Fruit fly (Drosophila melanogaster) whole organism, embryonic: ENCODE results near the gene wls.
A peak's percentile ranks its signal among the peaks of the same experiment; 100 is the strongest.

Experiments
- Adf1 ChIP-seq: fragments of 200-800 bp; sonication (Bioruptor generic); IDR thresholded peaks from 2 replicates; pipeline ENCODE4 v1.3.6; 2022; ENCODE audit warnings: missing biosample characterization, missing genetic modification characterization
- B-H2 ChIP-seq: fragments of 200-800 bp; sonication (Bioruptor generic); optimal IDR thresholded peaks from 2 replicates; lab custom pipeline; 2018; ENCODE audit warnings: missing biosample characterization, mild to moderate bottlenecking, missing genetic modification characterization
- CG10267 ChIP-seq: fragments of 200-800 bp; sonication (Bioruptor generic); optimal IDR thresholded peaks from 2 replicates; lab custom pipeline; 2018; ENCODE audit warnings: missing biosample characterization, mild to moderate bottlenecking, missing genetic modification characterization, moderate library complexity
- CG12071 ChIP-seq: fragments of 200-800 bp; sonication (Bioruptor generic); optimal IDR thresholded peaks from 3 replicates; lab custom pipeline; 2018; ENCODE audit warnings: missing biosample characterization, mild to moderate bottlenecking, missing genetic modification characterization
- CG13123 ChIP-seq: fragments of 200-800 bp; sonication (Bioruptor generic); optimal IDR thresholded peaks from 2 replicates; lab custom pipeline; 2016; ENCODE audit warnings: missing biosample characterization, missing genetic modification characterization
- CG13296 ChIP-seq: fragments of 200-800 bp; sonication (Bioruptor generic); optimal IDR thresholded peaks from 3 replicates; lab custom pipeline; 2018; ENCODE audit warnings: missing biosample characterization, mild to moderate bottlenecking, missing genetic modification characterization
- CG14050 ChIP-seq: fragments of 200-800 bp; sonication (Bioruptor generic); IDR thresholded peaks from 3 replicates; pipeline ENCODE4 v1.3.6; 2022; ENCODE audit warnings: missing biosample characterization, missing genetic modification characterization
- CG1792 ChIP-seq: fragments of 200-800 bp; sonication (Bioruptor generic); optimal IDR thresholded peaks from 2 replicates; lab custom pipeline; 2016; ENCODE audit warnings: missing biosample characterization, missing genetic modification characterization
- CG18619 ChIP-seq: fragments of 200-800 bp; sonication (Bioruptor generic); optimal IDR thresholded peaks from 3 replicates; lab custom pipeline; 2017; ENCODE audit warnings: missing biosample characterization, mild to moderate bottlenecking, missing genetic modification characterization
- CG2678 ChIP-seq: fragments of 200-800 bp; sonication (Bioruptor generic); optimal IDR thresholded peaks from 3 replicates; lab custom pipeline; 2019; ENCODE audit warnings: missing biosample characterization, mild to moderate bottlenecking, missing genetic modification characterization, moderate library complexity
- CG2889 ChIP-seq: fragments of 200-800 bp; sonication (Bioruptor generic); IDR thresholded peaks from 3 replicates; pipeline ENCODE4 v1.3.6; 2022; ENCODE audit warnings: missing biosample characterization, missing genetic modification characterization
- CG31224 ChIP-seq: fragments of 200-800 bp; sonication (Bioruptor generic); IDR thresholded peaks from 2 replicates; pipeline ENCODE4 v1.3.6; 2022; ENCODE audit warnings: missing biosample characterization, missing genetic modification characterization
- CG34224 ChIP-seq: fragments of 200-800 bp; sonication (Bioruptor generic); IDR thresholded peaks from 3 replicates; pipeline ENCODE4 v1.3.6; 2022; ENCODE audit warnings: missing biosample characterization, missing genetic modification characterization; ENCODE audit not compliant: partially characterized antibody
- CG3847 ChIP-seq: fragments of 200-800 bp; sonication (Bioruptor generic); IDR thresholded peaks from 2 replicates; pipeline ENCODE4 v1.3.6; 2022; ENCODE audit warnings: missing biosample characterization, missing genetic modification characterization
- CG4730 ChIP-seq: fragments of 200-800 bp; sonication (Bioruptor generic); IDR thresholded peaks from 2 replicates; pipeline ENCODE4 v1.3.6; 2022; ENCODE audit warnings: missing biosample characterization, missing genetic modification characterization
- CG6175 ChIP-seq: fragments of 200-800 bp; sonication (Bioruptor generic); IDR thresholded peaks from 3 replicates; pipeline ENCODE4 v1.3.6; 2022; ENCODE audit warnings: missing biosample characterization, missing genetic modification characterization
- CG6854 ChIP-seq: fragments of 200-800 bp; sonication (Bioruptor generic); optimal IDR thresholded peaks from 3 replicates; lab custom pipeline; 2017; ENCODE audit warnings: missing biosample characterization, mild to moderate bottlenecking, missing genetic modification characterization
- CG8089 ChIP-seq: fragments of 200-800 bp; sonication (Bioruptor generic); optimal IDR thresholded peaks from 3 replicates; lab custom pipeline; 2016; ENCODE audit warnings: missing biosample characterization, missing genetic modification characterization
- Dip3 ChIP-seq: fragments of 200-800 bp; sonication (Bioruptor generic); optimal IDR thresholded peaks from 3 replicates; lab custom pipeline; 2016; ENCODE audit warnings: missing biosample characterization, missing genetic modification characterization
- E2f1 ChIP-seq: fragments of 200-800 bp; sonication (Bioruptor generic); IDR thresholded peaks from 2 replicates; pipeline ENCODE4 v1.3.6; 2022; ENCODE audit warnings: missing biosample characterization, missing genetic modification characterization
- Gsc ChIP-seq: fragments of 200-800 bp; sonication (Bioruptor generic); IDR thresholded peaks from 2 replicates; pipeline ENCODE4 v1.3.6; 2022; ENCODE audit warnings: missing biosample characterization, missing genetic modification characterization
- H15 ChIP-seq: fragments of 200-800 bp; sonication (Bioruptor generic); IDR thresholded peaks from 3 replicates; pipeline ENCODE4 v1.3.6; 2022; ENCODE audit warnings: missing biosample characterization, missing genetic modification characterization
- HLHmδ ChIP-seq: fragments of 200-800 bp; sonication (Bioruptor generic); optimal IDR thresholded peaks from 2 replicates; lab custom pipeline; 2018; ENCODE audit warnings: missing biosample characterization, mild to moderate bottlenecking, missing genetic modification characterization, moderate library complexity
- Hr78 ChIP-seq, 2 experiments: fragments of 200-800 bp in 1 of 2; fragments of >200 bp in 1 of 2; sonication (Bioruptor generic) in 1 of 2; optimal IDR thresholded peaks; 2 replicates each; lab custom pipeline; 2017 to 2019; ENCODE audit warnings: missing biosample characterization in 2 of 2, missing genetic modification characterization in 2 of 2, mild to moderate bottlenecking in 1 of 2, moderate library complexity in 1 of 2
- Max ChIP-seq: fragments of 200-800 bp; sonication (Bioruptor generic); optimal IDR thresholded peaks from 2 replicates; lab custom pipeline; 2016; ENCODE audit warnings: missing biosample characterization, mild to moderate bottlenecking, missing genetic modification characterization
- NC2α ChIP-seq: fragments of 200-800 bp; sonication (Bioruptor generic); optimal IDR thresholded peaks from 2 replicates; lab custom pipeline; 2016; ENCODE audit warnings: missing biosample characterization, missing genetic modification characterization
- NK7.1 ChIP-seq: fragments of 200-800 bp; sonication (Bioruptor generic); optimal IDR thresholded peaks from 3 replicates; lab custom pipeline; 2016; ENCODE audit warnings: missing biosample characterization, missing genetic modification characterization
- Ptx1 ChIP-seq: fragments of 200-800 bp; sonication (Bioruptor generic); IDR thresholded peaks from 2 replicates; pipeline ENCODE4 v1.3.6; 2022; ENCODE audit warnings: missing biosample characterization, missing genetic modification characterization
- Ssrp ChIP-seq: fragments of 200-800 bp; sonication (Bioruptor generic); optimal IDR thresholded peaks from 2 replicates; lab custom pipeline; 2018; ENCODE audit warnings: missing biosample characterization, mild to moderate bottlenecking, missing genetic modification characterization, moderate library complexity
- Vsx1 ChIP-seq: fragments of 200-800 bp; sonication (Bioruptor generic); optimal IDR thresholded peaks from 2 replicates; lab custom pipeline; 2017; ENCODE audit warnings: missing biosample characterization, mild to moderate bottlenecking, missing genetic modification characterization, missing genetic modification reagents
- Xbp1 ChIP-seq: fragments of 200-800 bp; sonication (Bioruptor generic); optimal IDR thresholded peaks from 3 replicates; lab custom pipeline; 2016; ENCODE audit warnings: missing biosample characterization, mild to moderate bottlenecking, missing genetic modification characterization
- al ChIP-seq: fragments of 200-800 bp; sonication (Bioruptor generic); IDR thresholded peaks from 2 replicates; pipeline ENCODE4 v1.3.6; 2022; ENCODE audit warnings: missing biosample characterization, missing genetic modification characterization
- ara ChIP-seq: fragments of 200-800 bp; sonication (Bioruptor generic); IDR thresholded peaks from 2 replicates; pipeline ENCODE4 v1.3.6; 2022; ENCODE audit warnings: missing biosample characterization, missing genetic modification characterization
- cad ChIP-seq: fragments of >200 bp; optimal IDR thresholded peaks from 2 replicates; lab custom pipeline; 2017; ENCODE audit warnings: missing biosample characterization, missing genetic modification characterization
- caup ChIP-seq: fragments of 200-800 bp; sonication (Bioruptor generic); optimal IDR thresholded peaks from 3 replicates; lab custom pipeline; 2017; ENCODE audit warnings: missing biosample characterization, mild to moderate bottlenecking, missing genetic modification characterization, moderate library complexity; ENCODE audit not compliant: severe bottlenecking
- crol ChIP-seq: fragments of 200-800 bp; sonication (Bioruptor generic); IDR thresholded peaks from 2 replicates; pipeline ENCODE4 v1.3.6; 2022; ENCODE audit warnings: missing biosample characterization, missing genetic modification characterization
- dati ChIP-seq: fragments of 200-800 bp; sonication (Bioruptor generic); IDR thresholded peaks from 2 replicates; pipeline ENCODE4 v1.3.6; 2022; ENCODE audit warnings: missing biosample characterization, missing genetic modification characterization
- disco-r ChIP-seq: fragments of 200-800 bp; sonication (Bioruptor generic); optimal IDR thresholded peaks from 2 replicates; lab custom pipeline; 2016; ENCODE audit warnings: missing biosample characterization, missing genetic modification characterization
- fd96Cb ChIP-seq: fragments of 200-800 bp; sonication (Bioruptor generic); optimal IDR thresholded peaks from 2 replicates; lab custom pipeline; 2018; ENCODE audit warnings: missing biosample characterization, mild to moderate bottlenecking, missing genetic modification characterization, moderate library complexity
- fu2 ChIP-seq: fragments of 200-800 bp; sonication (Bioruptor generic); optimal IDR thresholded peaks from 2 replicates; lab custom pipeline; 2016; ENCODE audit warnings: missing biosample characterization, missing genetic modification characterization
- kay ChIP-seq: fragments of 200-800 bp; sonication (Bioruptor generic); optimal IDR thresholded peaks from 2 replicates; lab custom pipeline; 2016; ENCODE audit warnings: missing biosample characterization, missing genetic modification characterization
- lab ChIP-seq: fragments of 200-800 bp; sonication (Bioruptor generic); optimal IDR thresholded peaks from 3 replicates; lab custom pipeline; 2017; ENCODE audit warnings: missing biosample characterization, missing genetic modification characterization, mild to moderate bottlenecking, moderate library complexity, missing genetic modification reagents
- phol ChIP-seq: fragments of 200-800 bp; sonication (Bioruptor generic); optimal IDR thresholded peaks from 3 replicates; lab custom pipeline; 2018; ENCODE audit warnings: missing biosample characterization, mild to moderate bottlenecking, missing genetic modification characterization, moderate library complexity
- salm ChIP-seq: fragments of 200-800 bp; sonication (Bioruptor generic); optimal IDR thresholded peaks from 2 replicates; lab custom pipeline; 2018; ENCODE audit warnings: missing biosample characterization, mild to moderate bottlenecking, missing genetic modification characterization
- so ChIP-seq: fragments of 200-800 bp; sonication (Bioruptor generic); IDR thresholded peaks from 3 replicates; pipeline ENCODE4 v1.3.6; 2022; ENCODE audit warnings: missing biosample characterization, missing genetic modification characterization
- sr ChIP-seq: fragments of 200-800 bp; sonication (Bioruptor generic); IDR thresholded peaks from 3 replicates; pipeline ENCODE4 v1.3.6; 2022; ENCODE audit warnings: missing biosample characterization, missing genetic modification characterization
- sug ChIP-seq: fragments of 200-800 bp; optimal IDR thresholded peaks from 2 replicates; lab custom pipeline; 2019; ENCODE audit warnings: missing biosample characterization, mild to moderate bottlenecking, missing genetic modification characterization, moderate library complexity
- z ChIP-seq: fragments of 200-800 bp; sonication (Bioruptor generic); IDR thresholded peaks from 3 replicates; pipeline ENCODE4 v1.3.6; 2022; ENCODE audit warnings: missing biosample characterization, missing genetic modification characterization
- zf30C ChIP-seq: fragments of 200-800 bp; sonication (Bioruptor generic); optimal IDR thresholded peaks from 3 replicates; lab custom pipeline; 2018; ENCODE audit warnings: missing biosample characterization, mild to moderate bottlenecking, missing genetic modification characterization

The wls gene

DNA sequence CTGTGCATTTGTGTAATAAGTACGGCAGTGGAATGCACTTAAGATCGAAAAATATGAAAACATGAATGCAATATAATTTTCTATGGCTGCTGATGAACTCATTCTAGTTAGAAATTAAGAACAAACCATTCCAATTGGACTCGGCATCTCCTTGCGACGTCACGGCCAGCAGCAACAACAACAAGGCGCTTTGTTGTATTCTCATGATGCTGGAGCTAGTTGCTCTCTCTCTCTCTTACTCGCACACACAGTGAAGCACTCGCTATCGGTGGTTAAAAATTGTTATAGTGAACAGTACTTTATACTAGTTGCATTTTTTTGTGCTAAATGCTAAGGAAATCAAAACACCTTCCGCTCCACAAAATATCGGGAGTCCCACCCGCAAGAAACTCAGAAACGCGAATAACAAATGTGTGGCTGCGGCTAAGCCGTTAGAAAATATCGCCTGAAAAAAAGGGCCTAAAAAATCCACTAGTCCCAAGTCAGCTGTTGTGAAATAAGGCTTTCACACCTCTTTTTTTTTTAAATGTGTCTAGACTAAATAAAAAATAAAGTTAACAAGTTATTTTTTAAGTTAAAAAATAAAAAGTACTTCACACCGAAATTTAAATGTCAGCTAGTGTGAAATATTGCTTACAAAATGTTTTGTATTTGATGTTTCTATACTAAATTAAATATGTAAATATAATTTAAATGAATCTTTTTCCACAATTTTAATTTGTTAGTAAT lies 36.3 kb upstream of the wls start, which contains the start of gene Plod (continued):
- TF ChIP-seq CG2889 (GFP tag; lab: Robert Waterston, UW): 0 out of 3 replicates have a peak, but pooled peaks have one; percentile 29
- no peak for TF ChIP-seq H15
- no peak for TF ChIP-seq CG6175 (GFP tag; lab: Robert Waterston, UW)
- no peak for TF ChIP-seq Gsc (GFP tag; lab: Robert Waterston, UW)
- TF ChIP-seq CG3847 (GFP tag; lab: Robert Waterston, UW): peak; percentile 28; the same call in 1 of the 2 replicates
- TF ChIP-seq sug (tag; lab: Kevin White, UChicago): peak; percentile 30
- no peak for TF ChIP-seq al
- no peak for TF ChIP-seq CG1792 (GFP tag; lab: Kevin White, UChicago)
- TF ChIP-seq kay (GFP tag; lab: Kevin White, UChicago): no peak
- TF ChIP-seq sr (GFP tag; lab: Robert Waterston, UW): 0 out of 3 replicates have a peak, but pooled peaks have one; percentile 14
- no peak for TF ChIP-seq Hr78 (GFP tag; optimal IDR thresholded peaks at IDR 0.05; lab: Kevin White, UChicago)
- peak; percentile 17 for TF ChIP-seq HLHmδ (GFP tag; lab: Kevin White, UChicago)
- no peak for TF ChIP-seq dati
- no peak for TF ChIP-seq disco-r (GFP tag; lab: Kevin White, UChicago)
- peak; percentile 35 for TF ChIP-seq CG13296
- peak; percentile 53 for TF ChIP-seq Xbp1 (GFP tag; lab: Kevin White, UChicago)
- TF ChIP-seq CG10267 (tag; lab: Kevin White, UChicago): peak; percentile 71
- peak; percentile 36; the same call in 2 of the 3 replicates for TF ChIP-seq CG14050 (GFP tag; lab: Robert Waterston, UW)
- TF ChIP-seq E2f1 (GFP tag; lab: Robert Waterston, UW): peak; percentile 57
- TF ChIP-seq B-H2 (GFP tag; lab: Kevin White, UChicago): peak; percentile 38
- no peak for TF ChIP-seq CG6854 (GFP tag; lab: Kevin White, UChicago)
- TF ChIP-seq zf30C (GFP tag; lab: Kevin White, UChicago): no peak
- no peak; the same call in 1 of the 2 replicates for TF ChIP-seq Adf1 (GFP tag; lab: Robert Waterston, UW)
- TF ChIP-seq CG12071 (GFP tag; lab: Kevin White, UChicago): peak; percentile 24
- no peak for TF ChIP-seq NK7.1 (GFP tag; lab: Kevin White, UChicago)
- 0 out of 3 replicates have a peak, but pooled peaks have one; percentile 14 for TF ChIP-seq CG34224 (GFP tag; lab: Robert Waterston, UW)
- TF ChIP-seq salm: peak; percentile 5
- TF ChIP-seq Ptx1 (GFP tag; lab: Robert Waterston, UW): peak; percentile 41; the same call in 1 of the 2 replicates
- no peak for TF ChIP-seq CG13123 (GFP tag; lab: Kevin White, UChicago)
- TF ChIP-seq Vsx1 (GFP tag; lab: Kevin White, UChicago): no peak
- no peak for TF ChIP-seq so (GFP tag; lab: Robert Waterston, UW)
- no peak for TF ChIP-seq CG8089 (GFP tag; lab: Kevin White, UChicago)
- TF ChIP-seq CG4730 (GFP tag; lab: Robert Waterston, UW): no peak
- TF ChIP-seq CG18619: peak; percentile 18
- no peak for TF ChIP-seq Dip3 (GFP tag; lab: Kevin White, UChicago)
- TF ChIP-seq caup: peak; percentile 40
- TF ChIP-seq CG2678 (tag; lab: Kevin White, UChicago): peak; percentile 65
- TF ChIP-seq lab (GFP tag; lab: Kevin White, UChicago): peak; percentile 61
- 0 out of 2 replicates have a peak, but pooled peaks have one; percentile 16 for TF ChIP-seq CG31224
- peak; percentile 13 for TF ChIP-seq fu2 (GFP tag; lab: Kevin White, UChicago)
- TF ChIP-seq cad: no peak
- peak; percentile 40 for TF ChIP-seq NC2α (GFP tag; lab: Kevin White, UChicago)
- TF ChIP-seq Ssrp (tag; lab: Kevin White, UChicago): peak; percentile 39
- peak; percentile 62 for TF ChIP-seq phol (tag; lab: Kevin White, UChicago)
- TF ChIP-seq Max: no peak
- TF ChIP-seq fd96Cb (tag; lab: Kevin White, UChicago): peak; percentile 17
- TF ChIP-seq z: no peak
- no peak for TF ChIP-seq crol (GFP tag; lab: Robert Waterston, UW)
- TF ChIP-seq ara (GFP tag; lab: Robert Waterston, UW): no peak
